Fruit fly (Drosophila melanogaster) whole organism, pupa: ENCODE measurements around the gene Sec63.
A peak's percentile ranks its signal among the peaks of the same experiment; 100 is the strongest.

ENCODE experiments used
- CG10348 ChIP-seq: fragments of 200-800 bp; sonication (Bioruptor generic); IDR thresholded peaks from 2 replicates; pipeline ENCODE4 v1.3.6; 2022; ENCODE audit warnings: missing biosample characterization, missing genetic modification characterization
- CG12605 ChIP-seq: fragments of 200-800 bp; sonication (Bioruptor generic); IDR thresholded peaks from 2 replicates; pipeline ENCODE4 v1.3.6; 2022; ENCODE audit warnings: missing biosample characterization, missing genetic modification characterization
- CG13204 ChIP-seq: fragments of 200-800 bp; sonication (Bioruptor generic); optimal IDR thresholded peaks from 2 replicates; lab custom pipeline; 2018; ENCODE audit warnings: missing biosample characterization, mild to moderate bottlenecking, missing genetic modification characterization, moderate library complexity
- CG14655 ChIP-seq: fragments of 200-800 bp; sonication (Bioruptor generic); optimal IDR thresholded peaks from 3 replicates; lab custom pipeline; 2017; ENCODE audit warnings: mild to moderate bottlenecking, missing biosample characterization, missing genetic modification reagents, missing genetic modification characterization
- CG15710 ChIP-seq: fragments of 200-800 bp; sonication (Bioruptor generic); optimal IDR thresholded peaks from 2 replicates; lab custom pipeline; 2018; ENCODE audit warnings: missing biosample characterization, mild to moderate bottlenecking, missing genetic modification characterization, moderate library complexity
- CG17806 ChIP-seq: fragments of 200-800 bp; sonication (Bioruptor generic); optimal IDR thresholded peaks from 2 replicates; lab custom pipeline; 2018; ENCODE audit warnings: missing biosample characterization, mild to moderate bottlenecking, missing genetic modification characterization, moderate library complexity
- CG32121 ChIP-seq: fragments of 200-800 bp; sonication (Bioruptor generic); IDR thresholded peaks from 2 replicates; pipeline ENCODE4 v1.3.6; 2022; ENCODE audit warnings: missing biosample characterization, missing genetic modification characterization
- CG34367 ChIP-seq: fragments of 200-800 bp; sonication (Bioruptor generic); optimal IDR thresholded peaks from 2 replicates; lab custom pipeline; 2018; ENCODE audit warnings: missing biosample characterization, mild to moderate bottlenecking, missing genetic modification characterization
- CG4496 ChIP-seq: fragments of 200-800 bp; sonication (Bioruptor generic); IDR thresholded peaks from 3 replicates; pipeline ENCODE4 v1.3.6; 2022; ENCODE audit warnings: missing biosample characterization, missing genetic modification characterization
- CG8159 ChIP-seq: fragments of 200-800 bp; sonication (Bioruptor generic); optimal IDR thresholded peaks from 3 replicates; lab custom pipeline; 2018; ENCODE audit warnings: missing biosample characterization, mild to moderate bottlenecking, missing genetic modification characterization, moderate library complexity
- CG8301 ChIP-seq: fragments of 200-800 bp; sonication (Bioruptor generic); optimal IDR thresholded peaks from 2 replicates; lab custom pipeline; 2018; ENCODE audit warnings: missing biosample characterization, mild to moderate bottlenecking, missing genetic modification characterization
- CG9948 ChIP-seq: fragments of 200-800 bp; sonication (Bioruptor generic); optimal IDR thresholded peaks from 2 replicates; lab custom pipeline; 2018; ENCODE audit warnings: missing biosample characterization, mild to moderate bottlenecking, missing genetic modification characterization, moderate library complexity
- D1 ChIP-seq: fragments of 200-800 bp; sonication (Bioruptor generic); optimal IDR thresholded peaks from 2 replicates; lab custom pipeline; 2018; ENCODE audit warnings: missing biosample characterization, mild to moderate bottlenecking, missing genetic modification characterization, moderate library complexity
- EcR ChIP-seq: fragments of 200-800 bp; sonication (Bioruptor generic); optimal IDR thresholded peaks from 3 replicates; lab custom pipeline; 2019; ENCODE audit warnings: missing biosample characterization, missing genetic modification characterization, mild to moderate bottlenecking, moderate library complexity, missing genetic modification reagents
- Ets98B ChIP-seq: fragments of 200-800 bp; sonication (Bioruptor generic); IDR thresholded peaks from 2 replicates; pipeline ENCODE4 v1.3.6; 2022; ENCODE audit warnings: missing biosample characterization, missing genetic modification characterization
- Pif1A ChIP-seq: fragments of 200-800 bp; sonication (Bioruptor generic); optimal IDR thresholded peaks from 3 replicates; lab custom pipeline; 2016; ENCODE audit warnings: missing biosample characterization, missing genetic modification characterization
- Pif1B ChIP-seq: fragments of 200-800 bp; sonication (Bioruptor generic); optimal IDR thresholded peaks from 3 replicates; lab custom pipeline; 2016; ENCODE audit warnings: missing biosample characterization, missing genetic modification characterization
- Snoo ChIP-seq: fragments of 200-800 bp; sonication (Bioruptor generic); optimal IDR thresholded peaks from 3 replicates; lab custom pipeline; 2017; ENCODE audit warnings: missing biosample characterization, mild to moderate bottlenecking, missing genetic modification characterization, inconsistent platforms
- fd96Ca ChIP-seq: fragments of 200-800 bp; sonication (Bioruptor generic); IDR thresholded peaks from 3 replicates; pipeline ENCODE4 v1.3.6; 2022; ENCODE audit warnings: missing biosample characterization, missing genetic modification characterization
- gl ChIP-seq: fragments of 200-800 bp; sonication (Bioruptor generic); optimal IDR thresholded peaks from 2 replicates; lab custom pipeline; 2018; ENCODE audit warnings: missing biosample characterization, mild to moderate bottlenecking, missing genetic modification characterization
- rn ChIP-seq: fragments of 200-800 bp; sonication (Bioruptor generic); IDR thresholded peaks from 2 replicates; pipeline ENCODE4 v1.3.6; 2022; ENCODE audit warnings: missing biosample characterization, missing genetic modification characterization

The Sec63 gene

DNA sequence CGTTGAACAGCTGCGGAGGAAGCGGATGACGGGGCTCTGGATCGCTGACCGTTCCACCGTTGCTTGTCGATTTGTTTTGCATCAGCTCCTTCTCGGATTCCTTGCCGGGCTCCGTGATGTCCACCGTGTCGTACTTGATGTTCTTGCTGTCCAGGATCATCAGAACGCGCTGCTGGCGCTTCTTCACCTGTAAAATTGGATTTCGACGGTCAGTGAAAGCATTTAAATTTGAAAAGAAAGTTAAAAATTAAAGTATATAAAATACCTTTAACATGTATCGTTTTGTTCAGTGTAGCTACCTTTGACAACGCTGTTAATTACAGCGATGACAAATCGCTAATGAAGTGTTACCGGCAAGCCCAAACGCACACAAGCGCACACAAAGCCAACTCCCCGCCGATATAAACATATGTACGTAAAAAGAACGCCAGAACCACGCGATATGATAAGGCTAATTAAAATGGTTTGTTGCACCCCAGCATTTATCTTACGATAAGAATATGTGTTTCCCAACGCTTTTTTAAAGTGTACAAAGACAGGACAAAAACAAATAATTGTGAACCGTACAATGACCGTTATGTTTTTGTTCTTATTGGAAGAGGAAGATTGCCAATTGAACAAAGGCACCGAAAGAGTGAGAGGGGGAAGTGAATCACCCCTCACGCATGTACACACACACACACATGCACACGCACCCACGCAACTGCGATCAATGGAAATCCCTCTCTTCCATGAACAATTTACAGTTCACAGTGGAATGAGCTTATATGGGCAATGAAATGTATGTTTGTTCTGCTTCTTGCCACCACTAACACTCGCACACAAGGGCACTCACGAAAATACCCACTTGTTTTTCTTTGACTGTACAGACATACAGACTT is 7.7 kb downstream of the Sec63 start:
- TF ChIP-seq Pif1B: peak; percentile 18
- TF ChIP-seq fd96Ca: no peak
- no peak for TF ChIP-seq CG14655 (GFP tag; lab: Kevin White, UChicago)
- TF ChIP-seq Snoo (tag; lab: Kevin White, UChicago): peak; percentile 16
- TF ChIP-seq CG17806 (tag; lab: Kevin White, UChicago): no peak
- TF ChIP-seq Pif1A (GFP tag; lab: Kevin White, UChicago): peak; percentile 18
- peak; percentile 43; the same call in 1 of the 2 replicates for TF ChIP-seq CG32121 (GFP tag; lab: Robert Waterston, UW)
- TF ChIP-seq CG4496 (GFP tag; lab: Robert Waterston, UW): peak; percentile 60; the same call in 2 of the 3 replicates
- TF ChIP-seq EcR (GFP tag; lab: Kevin White, UChicago): peak; percentile 93
- TF ChIP-seq D1 (tag; lab: Kevin White, UChicago): no peak
- no peak for TF ChIP-seq rn (GFP tag; lab: Robert Waterston, UW)
- peak; percentile 41 for TF ChIP-seq CG8159
- peak; percentile 33 for TF ChIP-seq CG8301 (tag; lab: Kevin White, UChicago)

DNA sequence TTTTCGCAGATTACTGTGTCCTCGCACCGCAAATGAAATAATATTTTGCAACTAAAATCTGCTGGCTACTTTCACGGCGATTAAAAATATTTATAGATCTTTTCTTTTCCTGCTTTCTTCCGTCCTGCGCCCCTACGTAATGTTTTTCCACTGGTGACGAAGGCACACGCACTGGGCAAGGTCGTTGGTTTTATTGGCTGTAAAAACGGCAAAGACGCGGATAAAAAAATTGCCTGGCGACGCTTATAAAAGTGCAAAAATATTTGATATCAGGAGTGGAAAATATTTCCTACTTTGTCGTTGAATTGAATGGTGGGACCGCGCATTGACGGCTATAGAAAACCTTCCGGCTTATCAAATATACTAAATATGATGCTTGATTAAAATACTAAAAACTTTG is 8.6 kb downstream of the Sec63 start, which contains the start of gene Sh3beta:
Gene Sh3beta, minus strand, starts transcription at position 327 of the 400 bp plus-strand sequence.
- TF ChIP-seq CG32121 (GFP tag; lab: Robert Waterston, UW): no peak
- no peak for TF ChIP-seq fd96Ca
- no peak for TF ChIP-seq rn (GFP tag; lab: Robert Waterston, UW)
- no peak for TF ChIP-seq CG10348 (GFP tag; lab: Robert Waterston, UW)
- TF ChIP-seq CG13204 (GFP tag; lab: Kevin White, UChicago): no peak
- no peak for TF ChIP-seq gl (tag; lab: Kevin White, UChicago)
- no peak for TF ChIP-seq CG15710 (tag; lab: Kevin White, UChicago)
- TF ChIP-seq CG12605 (GFP tag; lab: Robert Waterston, UW): no peak
- TF ChIP-seq CG8159: no peak
- no peak for TF ChIP-seq CG17806 (tag; lab: Kevin White, UChicago)
- no peak for TF ChIP-seq Pif1B
- no peak for TF ChIP-seq CG9948 (tag; lab: Kevin White, UChicago)
- TF ChIP-seq Snoo (tag; lab: Kevin White, UChicago): no peak
- no peak for TF ChIP-seq CG4496 (GFP tag; lab: Robert Waterston, UW)
- no peak for TF ChIP-seq D1 (tag; lab: Kevin White, UChicago)
- TF ChIP-seq EcR (GFP tag; lab: Kevin White, UChicago): no peak
- no peak for TF ChIP-seq CG14655 (GFP tag; lab: Kevin White, UChicago)
- TF ChIP-seq CG8301 (tag; lab: Kevin White, UChicago): no peak
- TF ChIP-seq, all 21 proteins: peak for 0

DNA sequence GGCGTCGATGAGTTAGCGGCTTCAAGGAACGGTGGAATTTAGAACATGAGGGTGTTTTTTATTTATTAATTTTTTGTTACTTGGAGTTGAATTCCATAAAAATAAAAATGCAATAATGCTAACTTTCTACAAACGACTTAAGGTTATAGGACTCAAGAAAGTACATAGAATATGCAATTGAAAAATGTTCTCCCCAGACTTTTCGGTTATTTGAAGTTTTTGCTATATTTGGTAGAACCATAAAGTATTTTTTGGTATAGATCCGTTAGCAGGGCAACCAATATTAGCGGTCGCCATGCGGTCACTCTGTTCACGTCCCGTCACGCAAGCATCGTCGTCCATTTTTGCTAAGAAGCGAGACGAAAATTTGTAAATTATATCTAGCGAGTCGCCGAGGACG is 9.2 kb downstream of the Sec63 start, which contains the start of gene akirin:
Gene akirin, plus strand, starts transcription at position 301 of the 400 bp plus-strand sequence.
- TF ChIP-seq CG17806 (tag; lab: Kevin White, UChicago) (no peak), Ets98B (GFP tag; lab: Robert Waterston, UW) (no peak), D1 (tag; lab: Kevin White, UChicago) (no peak), CG32121 (GFP tag; lab: Robert Waterston, UW) (no peak), Pif1B (no peak), CG8301 (tag; lab: Kevin White, UChicago) (no peak), CG12605 (GFP tag; lab: Robert Waterston, UW) (no peak), CG34367 (no peak), fd96Ca (no peak)

DNA sequence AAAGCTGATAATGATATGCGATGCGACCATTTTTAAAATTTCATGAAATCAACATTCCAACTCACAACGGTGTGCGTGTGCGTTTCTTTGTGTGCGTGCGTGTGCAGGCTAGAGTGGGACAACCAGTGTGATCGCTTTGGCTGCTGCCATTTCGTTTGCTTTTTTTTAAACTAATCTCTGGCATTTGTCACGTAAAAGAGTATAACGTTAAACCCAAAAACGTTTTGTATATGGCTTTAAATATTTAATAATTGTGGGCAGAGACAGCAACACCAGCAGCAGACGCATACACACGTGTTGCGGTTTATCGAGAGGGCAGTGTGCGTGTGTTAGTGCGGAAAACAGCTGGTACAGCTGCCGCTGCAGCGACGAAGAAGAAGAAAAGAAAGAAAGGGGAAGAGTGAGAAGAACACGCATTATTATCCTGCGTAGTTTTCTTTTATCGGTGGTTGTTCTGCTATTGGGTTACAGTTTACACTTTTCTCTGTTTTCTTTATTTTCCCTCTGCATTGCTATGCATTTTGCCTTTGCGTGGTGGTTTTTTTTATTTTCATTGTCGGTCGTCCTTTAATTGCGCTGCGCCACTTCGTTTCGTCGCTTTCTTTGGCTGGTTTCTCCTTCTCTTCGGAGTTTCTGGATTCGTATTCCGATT is 10.0 kb downstream of the Sec63 start:
- TF ChIP-seq Pif1A (GFP tag; lab: Kevin White, UChicago) (peak; percentile 1), CG8301 (tag; lab: Kevin White, UChicago) (no peak), Pif1B (peak; percentile 21), CG34367 (no peak), fd96Ca (no peak), CG14655 (GFP tag; lab: Kevin White, UChicago) (no peak), EcR (GFP tag; lab: Kevin White, UChicago) (peak; percentile 33), CG32121 (GFP tag; lab: Robert Waterston, UW) (no peak)

- TF ChIP-seq CG34367: no peak
- TF ChIP-seq rn (GFP tag; lab: Robert Waterston, UW): no peak
- 0 out of 3 replicates have a peak, but pooled peaks have one; percentile 25 for TF ChIP-seq CG4496 (GFP tag; lab: Robert Waterston, UW)
- no peak for TF ChIP-seq Pif1A (GFP tag; lab: Kevin White, UChicago)
Observed at dm6 chr3L:7371290-7371689, 10.9 kb downstream of the Sec63 start.

DNA sequence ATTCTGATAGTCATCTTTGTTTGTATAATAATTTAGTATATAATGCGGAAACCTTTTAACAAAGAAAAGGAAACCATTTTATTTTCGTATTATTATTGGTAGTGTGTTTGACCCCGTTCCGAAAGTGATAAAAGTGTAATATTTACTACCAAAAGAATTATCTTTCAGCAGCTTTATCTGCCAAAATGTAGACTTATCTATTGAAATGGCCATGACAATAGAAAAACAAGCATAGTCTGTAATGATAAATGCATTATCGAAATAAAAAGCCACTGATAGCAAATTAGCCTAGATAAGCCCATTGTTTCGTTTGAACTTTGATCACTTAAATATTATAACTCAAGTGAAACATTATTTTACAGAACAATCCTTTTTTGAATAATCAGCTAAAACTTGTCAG is 15.8 kb downstream of the Sec63 start:
- no peak for TF ChIP-seq CG13204 (GFP tag; lab: Kevin White, UChicago)
- no peak for TF ChIP-seq Pif1B
- TF ChIP-seq Ets98B (GFP tag; lab: Robert Waterston, UW): no peak
- TF ChIP-seq CG10348 (GFP tag; lab: Robert Waterston, UW): no peak
